Fruit fly (Drosophila melanogaster) whole organism, wandering third instar larva: ENCODE measurements around the gene CG16717.

Source experiments
- Jra ChIP-seq: sonication (Bioruptor generic); optimal IDR thresholded peaks from 2 replicates; lab custom pipeline; 2016; ENCODE audit warnings: missing biosample characterization, missing genetic modification characterization
- dmrt93B ChIP-seq: fragments of 200-800 bp; sonication (Bioruptor generic); optimal IDR thresholded peaks from 2 replicates; lab custom pipeline; 2018; ENCODE audit warnings: missing biosample characterization, mild to moderate bottlenecking, missing genetic modification characterization
- foxo ChIP-seq, 2 experiments: fragments of 200-800 bp; sonication (Bioruptor generic); optimal IDR thresholded peaks; 2 replicates in 1 of 2; 3 replicates in 1 of 2; lab custom pipeline; 2016 to 2017; ENCODE audit warnings: missing biosample characterization in 2 of 2, missing genetic modification characterization in 2 of 2
- psq ChIP-seq: fragments of 200-800 bp; sonication (Bioruptor generic); optimal IDR thresholded peaks from 3 replicates; lab custom pipeline; 2017; ENCODE audit warnings: missing biosample characterization, mild to moderate bottlenecking, missing genetic modification characterization, moderate library complexity
- usp ChIP-seq: fragments of >200 bp; optimal IDR thresholded peaks from 2 replicates; lab custom pipeline; 2017; ENCODE audit warnings: missing biosample characterization, missing genetic modification characterization

DNA sequence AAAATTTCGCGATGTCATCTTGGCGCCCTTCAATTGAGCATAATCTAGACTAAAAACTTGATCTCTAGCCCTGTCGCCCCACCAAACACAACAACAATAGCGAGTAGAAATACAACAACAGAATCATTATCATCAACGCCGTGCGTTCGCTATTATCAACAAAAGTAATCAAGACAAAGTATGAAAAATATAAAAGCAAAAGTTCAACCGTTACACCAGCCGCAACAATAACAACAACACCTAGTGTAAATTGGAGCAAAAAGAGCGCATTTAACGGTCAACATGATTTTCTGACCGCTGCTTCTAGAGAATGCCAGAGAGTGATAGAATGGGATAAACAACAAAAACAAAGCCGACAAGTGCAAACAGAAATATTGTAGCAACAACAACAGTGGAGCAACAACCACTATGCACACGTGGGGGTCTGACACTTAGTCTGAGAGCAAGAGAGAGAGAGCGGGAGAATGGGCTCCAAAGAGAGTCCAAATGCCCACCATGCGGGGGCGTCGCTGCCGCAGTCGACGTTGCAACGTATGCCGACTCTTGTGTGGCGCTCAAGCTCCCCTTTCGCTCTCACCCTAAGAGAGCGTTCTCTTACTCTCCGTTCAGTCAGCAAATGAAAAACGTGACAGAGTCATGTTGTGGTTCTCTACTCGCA lies 13.4 kb downstream of the CG16717 start:
- no peak for TF ChIP-seq usp (GFP tag; lab: Kevin White, UChicago)
- no peak for TF ChIP-seq Jra (GFP tag; lab: Kevin White, UChicago)
- no peak for TF ChIP-seq foxo (GFP tag; optimal IDR thresholded peaks at IDR 0.05; lab: Kevin White, UChicago)
- no peak for TF ChIP-seq psq
- TF ChIP-seq dmrt93B (GFP tag; lab: Kevin White, UChicago): no peak
